Worm (Caenorhabditis elegans): ENCODE data around the gene ZK757.1.

The ZK757.1 gene

ce11 chrIII:9825073-9825828 is 45.7 kb downstream of the ZK757.1 start, which contains the start of gene ZK632.9:
TSS of gene ZK632.9 (minus strand) at chrIII:9825432.
- TF ChIP-seq W03F9.2 (tag; optimal IDR thresholded peaks at IDR 0.05) (no peak), dao-5 (tag; optimal IDR thresholded peaks at IDR 0.05) (no peak), him-1 (tag; optimal IDR thresholded peaks at IDR 0.05) (no peak)

- TF ChIP-seq dao-5 (tag; optimal IDR thresholded peaks at IDR 0.05) (no peak), W03F9.2 (tag; optimal IDR thresholded peaks at IDR 0.05) (no peak), him-1 (tag; optimal IDR thresholded peaks at IDR 0.05) (no peak)
These were observed 46.5 kb downstream of the ZK757.1 start, which contains the start of gene lin-52 for ce11 chrIII:9824330-9824934. TSS of gene lin-52 (minus strand) at chrIII:9824750.

ce11 chrIII:9823748-9824147 is 47.2 kb downstream of the ZK757.1 start:
- TF ChIP-seq W03F9.2 (tag; optimal IDR thresholded peaks at IDR 0.05) (no peak), him-1 (tag; optimal IDR thresholded peaks at IDR 0.05) (no peak), dao-5 (tag; optimal IDR thresholded peaks at IDR 0.05) (no peak)

- TF ChIP-seq dao-5 (tag; optimal IDR thresholded peaks at IDR 0.05) (no peak), W03F9.2 (tag; optimal IDR thresholded peaks at IDR 0.05) (no peak), him-1 (tag; optimal IDR thresholded peaks at IDR 0.05) (no peak)
These were observed 48.0 kb downstream of the ZK757.1 start, which contains the start of gene arl-5 for ce11 chrIII:9822942-9823341. TSS of gene arl-5 (plus strand) at chrIII:9823242.

ce11 chrIII:9818763-9819162 is 52.2 kb downstream of the ZK757.1 start, which contains the start of gene panl-3:
TSS of gene panl-3 (plus strand) at chrIII:9819056.
- TF ChIP-seq W03F9.2 (tag; optimal IDR thresholded peaks at IDR 0.05) (no peak), him-1 (tag; optimal IDR thresholded peaks at IDR 0.05) (no peak), dao-5 (tag; optimal IDR thresholded peaks at IDR 0.05) (no peak)
